Worm (Caenorhabditis elegans): Measurements from ENCODE around the gene srx-21.
A peak's percentile ranks its signal among the peaks of the same experiment; 100 is the strongest.

The srx-21 gene

ce11 chrV:695914-696313, 19.1 kb downstream of the srx-21 start, which contains the start of gene srj-52:
TSS of gene srj-52 (minus strand) at chrV:696014.
- TF ChIP-seq T22C8.4 (GFP tag; IDR thresholded peaks at IDR 0.05): no peak
- no peak for TF ChIP-seq flt-1 (GFP tag; IDR thresholded peaks at IDR 0.05)
- no peak for TF ChIP-seq med-1 (GFP tag; optimal IDR thresholded peaks at IDR 0.05; ENCODE audit: insufficient read depth)
- TF ChIP-seq ztf-23 (GFP tag; IDR thresholded peaks at IDR 0.05): no peak
- no peak for TF ChIP-seq cog-1 (tag; optimal IDR thresholded peaks at IDR 0.05)
- TF ChIP-seq tab-1 (GFP tag; IDR thresholded peaks at IDR 0.05): no peak
- no peak for TF ChIP-seq klf-2 (GFP tag; conservative IDR thresholded peaks at IDR 0.05)
- no peak for TF ChIP-seq ztf-29 (GFP tag; IDR thresholded peaks at IDR 0.05)
- TF ChIP-seq ref-1 (GFP tag; conservative IDR thresholded peaks at IDR 0.05): no peak

ce11 chrV:699051-699450, 22.2 kb downstream of the srx-21 start:
- TF ChIP-seq med-1 (GFP tag; optimal IDR thresholded peaks at IDR 0.05; ENCODE audit: insufficient read depth) (no peak), klf-2 (GFP tag; conservative IDR thresholded peaks at IDR 0.05) (no peak), tab-1 (GFP tag; IDR thresholded peaks at IDR 0.05) (no peak), ref-1 (GFP tag; conservative IDR thresholded peaks at IDR 0.05) (no peak), ztf-29 (GFP tag; IDR thresholded peaks at IDR 0.05) (no peak)

ce11 chrV:699489-700129, 22.8 kb downstream of the srx-21 start, which contains the start of the genes ugt-29 and srx-5:
TSS of gene ugt-29 (minus strand) at chrV:699589.
TSS of gene srx-5 (plus strand) at chrV:700079.
- TF ChIP-seq ztf-23 (GFP tag; IDR thresholded peaks at IDR 0.05): no peak

ce11 chrV:702260-702659, 25.4 kb downstream of the srx-21 start, which contains the start of gene srbc-37:
TSS of gene srbc-37 (plus strand) at chrV:702560.
- no peak for TF ChIP-seq klf-2 (GFP tag; conservative IDR thresholded peaks at IDR 0.05)
- no peak for TF ChIP-seq tab-1 (GFP tag; IDR thresholded peaks at IDR 0.05)
- TF ChIP-seq med-1 (GFP tag; optimal IDR thresholded peaks at IDR 0.05; ENCODE audit: insufficient read depth): no peak
- TF ChIP-seq ztf-29 (GFP tag; IDR thresholded peaks at IDR 0.05): no peak
- no peak for TF ChIP-seq ztf-23 (GFP tag; IDR thresholded peaks at IDR 0.05)
- TF ChIP-seq flt-1 (GFP tag; IDR thresholded peaks at IDR 0.05): no peak
- TF ChIP-seq cog-1 (tag; optimal IDR thresholded peaks at IDR 0.05): no peak
- TF ChIP-seq ref-1 (GFP tag; conservative IDR thresholded peaks at IDR 0.05): no peak
- no peak for TF ChIP-seq T22C8.4 (GFP tag; IDR thresholded peaks at IDR 0.05)

ce11 chrV:706449-706848, 29.6 kb downstream of the srx-21 start:
- peak; percentile 69 for TF ChIP-seq ref-1 (GFP tag; conservative IDR thresholded peaks at IDR 0.05)
- TF ChIP-seq ztf-23 (GFP tag; IDR thresholded peaks at IDR 0.05): peak; percentile 68; the same call in 1 of the 2 replicates
- peak; percentile 66; the same call in 1 of the 2 replicates for TF ChIP-seq flt-1 (GFP tag; IDR thresholded peaks at IDR 0.05)

- TF ChIP-seq cog-1 (tag; optimal IDR thresholded peaks at IDR 0.05): no peak
- TF ChIP-seq T22C8.4 (GFP tag; IDR thresholded peaks at IDR 0.05): no peak
- no peak for TF ChIP-seq ztf-23 (GFP tag; IDR thresholded peaks at IDR 0.05)
- no peak for TF ChIP-seq ref-1 (GFP tag; conservative IDR thresholded peaks at IDR 0.05)
- no peak for TF ChIP-seq tab-1 (GFP tag; IDR thresholded peaks at IDR 0.05)
- TF ChIP-seq med-1 (GFP tag; optimal IDR thresholded peaks at IDR 0.05; ENCODE audit: insufficient read depth): no peak
- no peak for TF ChIP-seq ztf-29 (GFP tag; IDR thresholded peaks at IDR 0.05)
- TF ChIP-seq klf-2 (GFP tag; conservative IDR thresholded peaks at IDR 0.05): no peak
- TF ChIP-seq flt-1 (GFP tag; IDR thresholded peaks at IDR 0.05): no peak
Observed at ce11 chrV:706918-707317, 30.1 kb downstream of the srx-21 start, which contains the start of gene srbc-38. TSS of gene srbc-38 (plus strand) at chrV:707218.

- TF ChIP-seq ztf-23 (GFP tag; IDR thresholded peaks at IDR 0.05): no peak
- TF ChIP-seq cog-1 (tag; optimal IDR thresholded peaks at IDR 0.05): no peak
- no peak for TF ChIP-seq T22C8.4 (GFP tag; IDR thresholded peaks at IDR 0.05)
- no peak for TF ChIP-seq flt-1 (GFP tag; IDR thresholded peaks at IDR 0.05)
- no peak for TF ChIP-seq ztf-29 (GFP tag; IDR thresholded peaks at IDR 0.05)
- no peak for TF ChIP-seq tab-1 (GFP tag; IDR thresholded peaks at IDR 0.05)
- no peak for TF ChIP-seq med-1 (GFP tag; optimal IDR thresholded peaks at IDR 0.05; ENCODE audit: insufficient read depth)
- no peak for TF ChIP-seq ref-1 (GFP tag; conservative IDR thresholded peaks at IDR 0.05)
- TF ChIP-seq klf-2 (GFP tag; conservative IDR thresholded peaks at IDR 0.05): no peak
Observed at ce11 chrV:708808-709207, 32.0 kb downstream of the srx-21 start, which contains the start of gene srbc-39. TSS of gene srbc-39 (plus strand) at chrV:709108.

- TF ChIP-seq ref-1 (GFP tag; conservative IDR thresholded peaks at IDR 0.05): no peak
- no peak for TF ChIP-seq flt-1 (GFP tag; IDR thresholded peaks at IDR 0.05)
- no peak for TF ChIP-seq klf-2 (GFP tag; conservative IDR thresholded peaks at IDR 0.05)
- TF ChIP-seq cog-1 (tag; optimal IDR thresholded peaks at IDR 0.05): no peak
- TF ChIP-seq med-1 (GFP tag; optimal IDR thresholded peaks at IDR 0.05; ENCODE audit: insufficient read depth): no peak
- TF ChIP-seq T22C8.4 (GFP tag; IDR thresholded peaks at IDR 0.05): no peak
- TF ChIP-seq ztf-29 (GFP tag; IDR thresholded peaks at IDR 0.05): no peak
Observed at ce11 chrV:712882-713281, 36.0 kb downstream of the srx-21 start, which contains the start of gene cyp-33C11. TSS of gene cyp-33C11 (minus strand) at chrV:712982.

ce11 chrV:719731-720130, 42.9 kb downstream of the srx-21 start, which contains the start of gene srbc-40:
TSS of gene srbc-40 (minus strand) at chrV:719831.
- no peak for TF ChIP-seq T22C8.4 (GFP tag; IDR thresholded peaks at IDR 0.05)

ce11 chrV:722889-723288, 46.1 kb downstream of the srx-21 start:
- TF ChIP-seq cog-1 (tag; optimal IDR thresholded peaks at IDR 0.05): no peak
- TF ChIP-seq klf-2 (GFP tag; conservative IDR thresholded peaks at IDR 0.05): no peak
- TF ChIP-seq tab-1 (GFP tag; IDR thresholded peaks at IDR 0.05): no peak
- no peak for TF ChIP-seq ztf-29 (GFP tag; IDR thresholded peaks at IDR 0.05)
- no peak for TF ChIP-seq T22C8.4 (GFP tag; IDR thresholded peaks at IDR 0.05)
- no peak for TF ChIP-seq med-1 (GFP tag; optimal IDR thresholded peaks at IDR 0.05; ENCODE audit: insufficient read depth)
